Fruit fly (Drosophila melanogaster) whole organism, embryonic: ENCODE results near the gene iav.

Experiments used
- Antp ChIP-seq: fragments of 200-800 bp; sonication (Bioruptor generic); optimal IDR thresholded peaks from 3 replicates; lab custom pipeline; 2016; ENCODE audit warnings: missing biosample characterization, missing genetic modification characterization
- Asciz ChIP-seq: fragments of 200-800 bp; sonication (Bioruptor generic); optimal IDR thresholded peaks from 2 replicates; lab custom pipeline; 2017; ENCODE audit warnings: missing biosample characterization, mild to moderate bottlenecking, missing genetic modification characterization, missing genetic modification reagents
- Bdp1 ChIP-seq: fragments of 200-800 bp; sonication (Bioruptor generic); optimal IDR thresholded peaks from 3 replicates; lab custom pipeline; 2016; ENCODE audit warnings: missing biosample characterization, missing genetic modification characterization
- BtbVII ChIP-seq: fragments of 200-800 bp; sonication (Bioruptor generic); optimal IDR thresholded peaks from 3 replicates; lab custom pipeline; 2017; ENCODE audit warnings: missing biosample characterization, mild to moderate bottlenecking, missing genetic modification characterization
- Bteb2 ChIP-seq: fragments of 200-800 bp; sonication (Bioruptor generic); optimal IDR thresholded peaks from 2 replicates; lab custom pipeline; 2016; ENCODE audit warnings: missing biosample characterization, missing genetic modification characterization
- CG10147 ChIP-seq: fragments of 200-800 bp; sonication (Bioruptor generic); optimal IDR thresholded peaks from 2 replicates; lab custom pipeline; 2019; ENCODE audit warnings: missing biosample characterization, mild to moderate bottlenecking, missing genetic modification characterization, moderate library complexity
- CG10209 ChIP-seq: fragments of 200-800 bp; sonication (Bioruptor generic); optimal IDR thresholded peaks from 3 replicates; lab custom pipeline; 2017; ENCODE audit warnings: missing biosample characterization, mild to moderate bottlenecking, missing genetic modification characterization, missing genetic modification reagents
- CG12155 ChIP-seq: fragments of 200-800 bp; sonication (Bioruptor generic); optimal IDR thresholded peaks from 3 replicates; lab custom pipeline; 2016; ENCODE audit warnings: missing biosample characterization, missing genetic modification characterization
- CG12219 ChIP-seq: fragments of 200-800 bp; sonication (Bioruptor generic); optimal IDR thresholded peaks from 3 replicates; lab custom pipeline; 2018; ENCODE audit warnings: missing biosample characterization, mild to moderate bottlenecking, missing genetic modification characterization
- CG13624 ChIP-seq: fragments of 200-800 bp; sonication (Bioruptor generic); optimal IDR thresholded peaks from 2 replicates; lab custom pipeline; 2016; ENCODE audit warnings: missing biosample characterization, missing genetic modification characterization
- CG14050 ChIP-seq: fragments of 200-800 bp; sonication (Bioruptor generic); IDR thresholded peaks from 3 replicates; pipeline ENCODE4 v1.3.6; 2022; ENCODE audit warnings: missing biosample characterization, missing genetic modification characterization
- CG15269 ChIP-seq: fragments of 200-800 bp; sonication (Bioruptor generic); optimal IDR thresholded peaks from 2 replicates; lab custom pipeline; 2018; ENCODE audit warnings: missing biosample characterization, mild to moderate bottlenecking, missing genetic modification characterization, moderate library complexity
- CG15514 ChIP-seq: fragments of 200-800 bp; sonication (Bioruptor generic); optimal IDR thresholded peaks from 3 replicates; lab custom pipeline; 2017; ENCODE audit warnings: missing biosample characterization, missing genetic modification characterization, mild to moderate bottlenecking, moderate library complexity, missing genetic modification reagents
- CG15696 ChIP-seq: fragments of 200-800 bp; sonication (Bioruptor generic); optimal IDR thresholded peaks from 2 replicates; lab custom pipeline; 2019; ENCODE audit warnings: missing biosample characterization, mild to moderate bottlenecking, missing genetic modification characterization, moderate library complexity
- CG17361 ChIP-seq: fragments of 200-800 bp; sonication (Bioruptor generic); IDR thresholded peaks from 3 replicates; pipeline ENCODE4 v1.3.6; 2022; ENCODE audit warnings: missing biosample characterization, missing genetic modification characterization
- CG33213 ChIP-seq: fragments of 200-800 bp; sonication (Bioruptor generic); optimal IDR thresholded peaks from 3 replicates; lab custom pipeline; 2016; ENCODE audit warnings: missing biosample characterization, missing genetic modification characterization
- CG4617 ChIP-seq: fragments of 200-800 bp; sonication (Bioruptor generic); optimal IDR thresholded peaks from 3 replicates; lab custom pipeline; 2016; ENCODE audit warnings: missing biosample characterization, missing genetic modification characterization, borderline replicate concordance
- CG8944 ChIP-seq: fragments of 200-800 bp; sonication (Bioruptor generic); optimal IDR thresholded peaks from 3 replicates; lab custom pipeline; 2016; ENCODE audit warnings: missing biosample characterization, missing genetic modification characterization
- D ChIP-seq, 2 experiments: fragments of 200-800 bp in 1 of 2; fragments of >200 bp in 1 of 2; sonication (Bioruptor generic) in 1 of 2; optimal IDR thresholded peaks; 2 replicates in 1 of 2; 3 replicates in 1 of 2; lab custom pipeline; 2017; ENCODE audit warnings: mild to moderate bottlenecking in 1 of 2, missing biosample characterization in 1 of 2, missing genetic modification characterization in 1 of 2, missing genetic modification reagents in 1 of 2
- Dad ChIP-seq: fragments of 200-800 bp; sonication (Bioruptor generic); optimal IDR thresholded peaks from 3 replicates; lab custom pipeline; 2016; ENCODE audit warnings: missing biosample characterization, missing genetic modification characterization
- Dip3 ChIP-seq: fragments of 200-800 bp; sonication (Bioruptor generic); optimal IDR thresholded peaks from 3 replicates; lab custom pipeline; 2016; ENCODE audit warnings: missing biosample characterization, missing genetic modification characterization
- H2.0 ChIP-seq: fragments of 200-800 bp; sonication (Bioruptor generic); IDR thresholded peaks from 2 replicates; pipeline ENCODE4 v1.3.6; 2022; ENCODE audit warnings: missing biosample characterization, missing genetic modification characterization
- Kr ChIP-seq: fragments of 200-800 bp; sonication (Bioruptor generic); optimal IDR thresholded peaks from 2 replicates; lab custom pipeline; 2017; ENCODE audit warnings: missing biosample characterization, mild to moderate bottlenecking, missing genetic modification characterization
- Meics ChIP-seq: fragments of 200-800 bp; sonication (Bioruptor generic); optimal IDR thresholded peaks from 2 replicates; lab custom pipeline; 2017; ENCODE audit warnings: missing biosample characterization, mild to moderate bottlenecking, missing genetic modification characterization
- Nf-YB ChIP-seq: fragments of 200-800 bp; sonication (Bioruptor generic); optimal IDR thresholded peaks from 3 replicates; lab custom pipeline; 2019; ENCODE audit warnings: missing biosample characterization, mild to moderate bottlenecking, missing genetic modification characterization, moderate library complexity
- NfI ChIP-seq: fragments of 200-800 bp; sonication (Bioruptor generic); optimal IDR thresholded peaks from 3 replicates; lab custom pipeline; 2018; ENCODE audit warnings: missing biosample characterization, mild to moderate bottlenecking, missing genetic modification characterization, moderate library complexity
- PHDP ChIP-seq: fragments of 200-800 bp; sonication (Bioruptor generic); optimal IDR thresholded peaks from 3 replicates; lab custom pipeline; 2018; ENCODE audit warnings: missing biosample characterization, mild to moderate bottlenecking, missing genetic modification characterization, moderate library complexity
- Scr ChIP-seq: fragments of 200-800 bp; sonication (Bioruptor generic); IDR thresholded peaks from 2 replicates; pipeline ENCODE4 v1.3.6; 2022; ENCODE audit warnings: missing biosample characterization, missing genetic modification characterization; ENCODE audit not compliant: partially characterized antibody
- Tbp ChIP-seq: fragments of >200 bp; optimal IDR thresholded peaks from 2 replicates; lab custom pipeline; 2018; ENCODE audit warnings: missing biosample characterization, missing genetic modification characterization
- Xrp1 ChIP-seq: fragments of 200-800 bp; sonication (Bioruptor generic); IDR thresholded peaks from 2 replicates; pipeline ENCODE4 v1.3.6; 2022; ENCODE audit warnings: missing biosample characterization, missing genetic modification characterization
- YL-1 ChIP-seq: fragments of 200-800 bp; sonication (Bioruptor generic); optimal IDR thresholded peaks from 3 replicates; lab custom pipeline; 2017; ENCODE audit warnings: missing biosample characterization, mild to moderate bottlenecking, missing genetic modification characterization
- amos ChIP-seq: fragments of 200-800 bp; sonication (Bioruptor generic); IDR thresholded peaks from 2 replicates; pipeline ENCODE4 v1.3.6; 2022; ENCODE audit warnings: missing biosample characterization, missing genetic modification characterization; ENCODE audit not compliant: partially characterized antibody
- bab2 ChIP-seq: fragments of 200-800 bp; sonication (Bioruptor generic); optimal IDR thresholded peaks from 2 replicates; lab custom pipeline; 2016; ENCODE audit warnings: missing biosample characterization, missing genetic modification characterization
- chif ChIP-seq, 2 experiments: fragments of 200-800 bp; sonication (Bioruptor generic); optimal IDR thresholded peaks; 3 replicates each; lab custom pipeline; 2016; ENCODE audit warnings: missing biosample characterization in 2 of 2, missing genetic modification characterization in 2 of 2
- dimm ChIP-seq: fragments of 200-800 bp; sonication (Bioruptor generic); IDR thresholded peaks from 2 replicates; pipeline ENCODE4 v1.3.6; 2022; ENCODE audit warnings: missing biosample characterization, missing genetic modification characterization
- her ChIP-seq: fragments of 200-800 bp; sonication (Bioruptor generic); optimal IDR thresholded peaks from 2 replicates; lab custom pipeline; 2016; ENCODE audit warnings: missing biosample characterization, missing genetic modification characterization
- nau ChIP-seq: fragments of 200-800 bp; sonication (Bioruptor generic); optimal IDR thresholded peaks from 3 replicates; lab custom pipeline; 2017; ENCODE audit warnings: missing biosample characterization, mild to moderate bottlenecking, missing genetic modification characterization, missing genetic modification reagents
- pb ChIP-seq: fragments of 200-800 bp; sonication (Bioruptor generic); optimal IDR thresholded peaks from 3 replicates; lab custom pipeline; 2016; ENCODE audit warnings: missing biosample characterization, missing genetic modification characterization
- sens ChIP-seq: fragments of 200-800 bp; sonication (Bioruptor generic); peaks from one replicate; lab custom pipeline; 2016; ENCODE audit warnings: missing biosample characterization, missing genetic modification characterization
- trh ChIP-seq: fragments of 200-800 bp; sonication (Bioruptor generic); optimal IDR thresholded peaks from 2 replicates; lab custom pipeline; 2016; ENCODE audit warnings: missing biosample characterization, missing genetic modification characterization
- wor ChIP-seq: fragments of 200-800 bp; sonication (Bioruptor generic); IDR thresholded peaks from 2 replicates; pipeline ENCODE4 v1.3.6; 2022; ENCODE audit warnings: missing biosample characterization, missing genetic modification characterization

Gene iav

dm6 chrX:6770924-6771323, 42.9 kb upstream of the iav start, which contains the start of gene Coq7 (continued):
- TF ChIP-seq nau (no peak), Meics (GFP tag; lab: Kevin White, UChicago) (peak; percentile 81), CG33213 (GFP tag; lab: Kevin White, UChicago) (no peak), Scr (GFP tag; lab: Robert Waterston, UW) (peak; percentile 99), pb (GFP tag; lab: Kevin White, UChicago) (no peak), trh (GFP tag; lab: Kevin White, UChicago) (peak; percentile 58), Bdp1 (GFP tag; lab: Kevin White, UChicago) (peak; percentile 56), Nf-YB (GFP tag; lab: Kevin White, UChicago) (peak; percentile 51), Kr (GFP tag; lab: Kevin White, UChicago) (no peak), sens (peak; percentile 94), bab2 (GFP tag; lab: Kevin White, UChicago) (peak; percentile 19), D (optimal IDR thresholded peaks at IDR 0.05; lab: Kevin White, UChicago) (no peak), D (GFP tag; optimal IDR thresholded peaks at IDR 0.05; lab: Kevin White, UChicago) (peak; percentile 78), CG12219 (GFP tag; lab: Kevin White, UChicago) (peak; percentile 76), her (no peak), Antp (GFP tag; lab: Kevin White, UChicago) (peak; percentile 45), NfI (GFP tag; lab: Kevin White, UChicago) (peak; percentile 84), dimm (GFP tag; lab: Robert Waterston, UW) (0 out of 2 replicates have a peak, but pooled peaks have one; percentile 21), Bteb2 (GFP tag; lab: Kevin White, UChicago) (peak; percentile 20), CG15269 (tag; lab: Kevin White, UChicago) (no peak), amos (GFP tag; lab: Robert Waterston, UW) (peak; percentile 94), Tbp (GFP tag; lab: Kevin White, UChicago) (no peak), Dad (GFP tag; lab: Kevin White, UChicago) (peak; percentile 62), chif (GFP tag; optimal IDR thresholded peaks at IDR 0.05; lab: Kevin White, UChicago) (peak; percentile 37 to 57), Asciz (GFP tag; lab: Kevin White, UChicago) (peak; percentile 48), YL-1 (GFP tag; lab: Kevin White, UChicago) (peak; percentile 82), CG14050 (GFP tag; lab: Robert Waterston, UW) (peak; percentile 90), H2.0 (GFP tag; lab: Robert Waterston, UW) (peak; percentile 90), PHDP (tag; lab: Kevin White, UChicago) (no peak), CG13624 (GFP tag; lab: Kevin White, UChicago) (peak; percentile 62), CG4617 (peak; percentile 91), CG15696 (tag; lab: Kevin White, UChicago) (peak; percentile 85), CG17361 (GFP tag; lab: Robert Waterston, UW) (no peak; the same call in 2 of the 3 replicates), Dip3 (peak; percentile 57), CG10147 (GFP tag; lab: Kevin White, UChicago) (no peak), CG12155 (GFP tag; lab: Kevin White, UChicago) (peak; percentile 86), CG15514 (GFP tag; lab: Kevin White, UChicago) (peak; percentile 81), Xrp1 (GFP tag; lab: Robert Waterston, UW) (peak; percentile 92), wor (GFP tag; lab: Robert Waterston, UW) (peak; percentile 82), CG10209 (GFP tag; lab: Kevin White, UChicago) (no peak), BtbVII (no peak), CG8944 (GFP tag; lab: Kevin White, UChicago) (peak; percentile 46)
